Worm (Caenorhabditis elegans) whole organism, L4/young adult: ENCODE results near the gene snpc-1.3.

ENCODE experiments used
- dao-5 ChIP-seq: sonication (generic microtip); optimal IDR thresholded peaks from 2 replicates; lab custom pipeline; 2016; ENCODE audit warnings: missing genotype, missing genetic modification characterization, moderate library complexity, missing compliant biosample characterization
- him-1 ChIP-seq: sonication (generic microtip); optimal IDR thresholded peaks from 2 replicates; lab custom pipeline; 2016; ENCODE audit warnings: missing genotype, missing genetic modification reagents, missing genetic modification characterization, missing compliant biosample characterization

DNA sequence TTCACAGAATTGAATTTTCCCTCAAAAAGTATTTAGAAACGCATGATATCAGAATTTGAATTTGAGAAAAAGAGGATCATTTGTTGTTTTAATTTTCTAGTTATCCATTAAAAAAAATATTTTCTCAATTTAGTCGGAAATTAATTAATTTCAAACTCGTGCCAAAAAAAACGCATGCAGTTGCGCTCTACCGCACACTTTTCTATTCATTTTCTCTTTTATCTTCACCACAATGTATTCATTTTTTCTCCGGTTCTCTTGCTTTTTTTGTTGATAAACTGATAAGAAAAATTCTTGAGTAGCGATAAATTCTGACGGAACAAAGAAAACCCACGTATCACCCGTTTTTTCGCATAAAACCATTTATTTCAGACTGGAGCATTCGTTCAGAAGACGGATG is 5.9 kb downstream of the snpc-1.3 start, which contains the start of gene acl-6:
- TF ChIP-seq dao-5 (no peak), him-1 (no peak)
